Worm (Caenorhabditis elegans) whole organism, L4/young adult: Measurements from ENCODE around the gene dpy-28.
A peak's percentile ranks its signal among the peaks of the same experiment; 100 is the strongest.

Experiments used
- W03F9.2 ChIP-seq: fragments of 150-350 bp; optimal IDR thresholded peaks from 2 replicates; lab custom pipeline; 2014; ENCODE audit warnings: missing biosample characterization, missing genetic modification characterization
- dao-5 ChIP-seq: sonication (generic microtip); optimal IDR thresholded peaks from 2 replicates; lab custom pipeline; 2016; ENCODE audit warnings: missing genotype, missing genetic modification characterization, moderate library complexity, missing compliant biosample characterization
- him-1 ChIP-seq: sonication (generic microtip); optimal IDR thresholded peaks from 2 replicates; lab custom pipeline; 2016; ENCODE audit warnings: missing genotype, missing genetic modification reagents, missing genetic modification characterization, missing compliant biosample characterization

dpy-28 gene

DNA sequence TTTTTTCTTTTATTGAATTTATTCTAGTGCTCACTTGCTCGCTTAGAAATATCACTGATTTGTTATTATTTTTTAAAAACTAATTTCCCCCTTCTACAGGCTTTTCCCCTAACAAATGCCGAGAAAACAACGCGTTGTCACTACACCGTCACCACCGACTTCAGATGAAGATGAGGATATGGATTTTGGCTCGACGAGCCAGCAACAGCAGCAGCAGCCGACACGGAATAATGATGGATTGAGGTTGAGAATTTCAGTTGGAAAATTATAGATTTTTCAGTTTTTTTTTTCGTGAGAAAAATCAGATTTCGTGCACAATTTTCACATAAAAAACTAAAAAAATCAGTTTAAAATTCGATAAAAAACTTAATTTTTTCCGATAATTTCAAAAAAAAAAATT is at the start of gene dpy-28:
TSS of gene dpy-28 (plus strand) at position 100 of the 400 bp plus-strand sequence.
- TF ChIP-seq him-1 (tag; lab: Kevin White, UChicago) (no peak), W03F9.2 (tag; lab: Kevin White, UChicago) (no peak), dao-5 (tag; lab: Kevin White, UChicago) (no peak)

DNA sequence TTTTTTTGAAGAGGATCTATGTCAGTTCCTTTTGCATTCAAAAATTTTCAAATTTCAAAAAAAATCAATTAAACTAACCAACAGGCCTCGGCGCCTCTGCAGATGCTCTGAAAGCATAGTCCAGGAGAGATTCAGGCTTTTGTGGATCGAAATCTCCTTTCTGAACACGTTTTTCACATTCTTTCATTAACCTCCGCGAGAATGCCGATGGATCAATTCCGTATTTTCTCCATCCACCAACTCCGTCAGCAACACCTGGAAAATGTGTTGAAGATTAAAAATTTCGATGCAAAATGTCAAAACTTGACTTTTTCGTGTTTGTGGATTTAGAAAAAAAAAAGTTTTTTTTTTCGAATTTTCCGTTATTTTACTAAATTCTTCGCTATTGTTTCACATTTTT is 48.4 kb upstream of the dpy-28 start:
- TF ChIP-seq him-1 (tag; lab: Kevin White, UChicago): no peak
- TF ChIP-seq W03F9.2 (tag; lab: Kevin White, UChicago): no peak
- no peak for TF ChIP-seq dao-5 (tag; lab: Kevin White, UChicago)

DNA sequence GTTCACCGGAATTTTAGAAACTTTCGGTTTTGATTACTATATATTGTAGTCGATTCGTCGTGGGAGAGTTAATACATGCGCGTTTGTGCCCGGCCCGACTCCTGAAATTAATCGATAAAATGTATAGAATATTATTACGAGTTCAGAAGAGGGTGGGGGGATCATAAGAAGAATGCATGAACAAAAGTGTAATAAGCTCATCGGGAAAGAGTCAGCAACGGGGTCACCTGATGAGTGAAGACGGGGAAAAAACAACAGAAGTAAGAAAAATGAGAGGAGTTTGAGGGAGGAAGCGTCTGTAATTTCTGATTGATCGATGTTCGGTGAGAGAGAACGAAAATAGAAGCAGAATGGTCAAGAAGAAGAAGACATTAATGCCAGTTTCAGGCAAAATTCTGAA is 46.8 kb upstream of the dpy-28 start, which contains the start of gene W09D10.4:
TSS of gene W09D10.4 (minus strand) at position 101 of the 400 bp plus-strand sequence.
- TF ChIP-seq dao-5 (tag; lab: Kevin White, UChicago) (no peak), W03F9.2 (tag; lab: Kevin White, UChicago) (no peak), him-1 (tag; lab: Kevin White, UChicago) (no peak)

DNA sequence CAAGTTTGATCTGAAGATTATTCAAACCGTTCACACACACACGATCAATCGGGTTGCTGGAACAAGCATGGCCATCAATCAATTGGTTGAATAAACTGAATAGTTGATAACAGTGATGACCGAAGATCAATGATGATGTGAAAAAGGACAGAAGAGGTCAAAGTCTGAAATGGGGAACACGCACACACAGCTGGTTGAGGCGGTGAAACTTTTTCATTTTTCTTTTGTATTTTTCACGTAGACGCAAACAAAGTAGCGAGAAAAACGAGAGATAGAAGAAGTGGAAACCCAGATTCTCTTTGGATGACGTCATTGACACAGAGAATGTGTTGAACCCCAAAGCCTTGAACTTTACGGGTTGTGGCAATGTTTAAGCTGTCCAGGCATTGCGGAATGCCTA is 45.5 kb upstream of the dpy-28 start:
- no peak for TF ChIP-seq W03F9.2 (tag; lab: Kevin White, UChicago)
- TF ChIP-seq dao-5 (tag; lab: Kevin White, UChicago): no peak
- no peak for TF ChIP-seq him-1 (tag; lab: Kevin White, UChicago)

DNA sequence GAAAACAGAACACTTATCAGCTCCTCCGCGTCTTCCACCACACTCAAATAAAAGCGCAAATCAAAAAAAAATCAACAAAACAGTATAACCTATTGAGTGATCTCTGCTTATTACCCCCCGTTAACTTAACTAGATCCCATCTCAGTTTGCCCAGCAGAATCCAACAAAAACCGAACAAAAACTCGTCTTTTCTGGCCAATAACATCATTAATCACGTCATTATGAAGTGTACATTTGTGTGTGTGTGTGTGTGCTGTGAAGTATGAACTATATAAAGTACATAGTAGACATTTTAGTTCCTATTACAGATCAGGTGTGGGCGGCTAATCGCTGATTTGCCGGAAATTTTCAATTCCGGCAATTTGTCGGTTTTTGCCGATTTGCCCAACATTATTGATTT is 44.9 kb upstream of the dpy-28 start:
- no peak for TF ChIP-seq dao-5 (tag; lab: Kevin White, UChicago)
- TF ChIP-seq him-1 (tag; lab: Kevin White, UChicago): no peak
- no peak for TF ChIP-seq W03F9.2 (tag; lab: Kevin White, UChicago)

DNA sequence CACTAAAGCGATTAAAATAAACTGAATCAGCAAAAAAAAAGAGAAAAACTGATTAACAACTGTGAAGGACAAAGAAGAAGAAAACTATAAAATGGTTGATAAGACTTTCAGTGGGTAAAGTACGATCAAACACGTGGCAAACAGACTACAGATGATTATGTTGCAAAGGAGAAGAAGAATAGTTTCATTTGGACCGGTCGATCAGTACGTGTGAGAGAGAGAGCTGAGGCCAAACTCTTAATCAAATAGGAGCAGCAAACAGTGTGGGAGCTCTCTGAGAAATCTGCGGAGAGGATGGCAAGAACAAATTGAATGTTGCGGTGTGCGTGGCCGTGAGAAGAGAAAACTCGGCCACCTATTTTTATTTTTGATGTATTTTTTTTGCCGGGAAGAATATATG is 43.9 kb upstream of the dpy-28 start:
- no peak for TF ChIP-seq W03F9.2 (tag; lab: Kevin White, UChicago)
- TF ChIP-seq dao-5 (tag; lab: Kevin White, UChicago): no peak
- TF ChIP-seq him-1 (tag; lab: Kevin White, UChicago): no peak

DNA sequence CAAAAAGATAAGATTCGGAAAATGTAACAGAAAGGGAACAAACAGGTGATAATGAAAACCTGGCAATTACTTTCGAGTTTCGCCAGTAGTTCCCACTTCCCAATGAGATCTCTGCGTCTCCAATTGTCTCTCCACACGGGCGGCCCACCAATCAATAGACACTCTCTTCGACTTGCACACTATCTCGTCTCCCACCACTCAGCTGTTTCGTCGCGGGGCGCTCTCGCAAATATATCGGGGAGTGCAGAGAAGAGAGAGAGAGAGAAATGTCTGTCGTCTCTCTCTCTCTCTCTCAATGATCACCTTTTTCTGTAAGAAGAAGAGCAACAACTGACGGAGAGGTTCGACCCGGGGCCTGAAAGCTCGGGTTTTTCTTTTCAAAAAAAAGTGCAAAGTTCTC is 42.8 kb upstream of the dpy-28 start:
- TF ChIP-seq W03F9.2 (tag; lab: Kevin White, UChicago): peak; percentile 17
- peak; percentile 20 for TF ChIP-seq him-1 (tag; lab: Kevin White, UChicago)
- TF ChIP-seq dao-5 (tag; lab: Kevin White, UChicago): no peak

DNA sequence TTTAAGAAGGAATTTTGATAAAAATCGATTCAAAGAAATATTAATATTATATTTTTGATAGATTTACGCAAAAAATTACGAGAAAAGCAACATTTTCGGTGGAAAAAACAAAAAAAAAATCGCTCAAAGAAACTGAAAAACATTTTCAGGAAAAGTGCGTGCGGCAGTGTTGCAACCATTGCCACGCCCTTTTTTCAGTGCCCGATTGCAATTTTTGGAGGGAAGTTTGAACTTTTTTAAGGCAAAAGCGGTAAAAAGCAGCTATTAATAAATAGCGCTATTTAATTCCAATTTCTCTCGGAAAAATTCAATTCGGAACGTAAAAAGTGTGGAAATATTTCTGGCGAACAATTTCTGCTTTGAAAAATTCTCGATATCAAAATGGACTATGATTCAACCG is 41.9 kb upstream of the dpy-28 start:
- TF ChIP-seq dao-5 (tag; lab: Kevin White, UChicago) (no peak), him-1 (tag; lab: Kevin White, UChicago) (no peak), W03F9.2 (tag; lab: Kevin White, UChicago) (no peak)

DNA sequence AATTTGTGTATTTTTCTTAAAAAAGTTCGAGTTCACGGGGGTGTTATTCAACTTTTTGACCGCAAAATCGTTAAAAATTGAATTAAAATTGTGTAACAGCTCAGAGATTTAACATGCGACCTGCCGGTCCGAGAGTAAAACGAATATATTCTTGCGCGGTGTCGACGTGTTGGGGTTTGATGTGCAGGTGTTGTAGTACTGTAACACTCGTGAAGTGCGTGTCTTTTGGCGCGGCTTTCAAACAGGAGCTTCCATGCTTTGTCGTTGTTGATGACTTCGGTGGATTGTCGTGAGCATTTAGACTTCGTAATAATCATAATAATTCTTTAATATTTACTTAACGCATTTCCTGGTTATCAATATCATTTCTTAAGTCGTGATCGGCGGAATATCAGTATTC is 32.4 kb upstream of the dpy-28 start, which contains the start of gene tat-3:
TSS of gene tat-3 (minus strand) at position 196 of the 400 bp plus-strand sequence.
- no peak for TF ChIP-seq him-1 (tag; lab: Kevin White, UChicago)

DNA sequence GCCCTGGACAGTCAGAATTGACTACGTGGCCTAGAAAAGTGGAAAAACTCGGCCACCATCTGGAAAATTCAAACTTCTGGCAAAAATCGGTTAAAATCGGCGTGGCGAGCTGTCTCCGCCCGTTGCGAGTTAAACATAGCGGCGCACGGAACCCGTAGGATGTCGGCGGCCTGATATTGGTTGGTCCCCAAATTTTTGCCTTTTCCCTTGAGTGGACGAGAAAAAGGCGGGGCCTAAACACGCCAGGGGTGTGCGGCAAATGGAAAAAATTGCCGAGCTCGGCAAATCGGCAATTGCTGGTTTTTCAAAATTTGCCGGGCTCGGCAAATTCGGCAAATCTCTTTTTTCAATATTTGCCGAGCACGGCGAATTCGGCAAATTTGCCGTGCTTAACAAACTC is 29.6 kb upstream of the dpy-28 start:
- no peak for TF ChIP-seq dao-5 (tag; lab: Kevin White, UChicago)
- TF ChIP-seq W03F9.2 (tag; lab: Kevin White, UChicago): no peak
- no peak for TF ChIP-seq him-1 (tag; lab: Kevin White, UChicago)

DNA sequence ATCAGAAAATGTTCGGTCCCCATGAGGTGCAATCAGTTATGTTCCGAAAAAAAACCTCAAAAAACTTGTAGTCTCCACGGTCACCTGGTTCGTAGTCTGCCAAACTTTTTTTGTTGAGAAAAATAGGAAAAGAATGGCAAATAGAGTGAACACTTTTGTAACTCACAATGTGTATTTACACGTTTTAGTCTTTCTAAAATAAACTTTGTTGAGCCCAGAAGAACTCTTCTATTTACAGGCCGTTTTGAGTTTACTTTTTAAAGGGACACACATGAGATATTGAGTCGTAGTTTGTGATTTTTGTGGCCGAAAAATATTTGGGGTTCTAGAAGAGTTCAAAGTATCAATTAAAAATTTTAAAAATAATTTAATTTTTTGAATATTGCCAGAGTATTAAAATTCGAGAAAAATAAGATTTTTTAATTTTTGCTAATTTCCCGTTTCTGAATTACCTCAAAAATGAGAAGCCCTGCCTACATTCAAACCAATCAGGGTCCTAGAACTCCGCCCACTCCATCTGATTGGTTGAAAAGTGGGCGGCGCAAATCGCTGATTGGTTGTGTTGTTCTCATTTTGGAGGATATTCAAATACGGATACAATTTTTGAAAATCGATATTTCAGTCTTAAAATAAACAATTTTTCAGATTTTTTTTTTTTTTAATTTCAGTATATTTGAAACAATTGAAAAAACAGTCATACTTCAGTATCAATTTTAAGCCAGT is 28.3 kb upstream of the dpy-28 start:
- no peak for TF ChIP-seq dao-5 (tag; lab: Kevin White, UChicago)
- TF ChIP-seq W03F9.2 (tag; lab: Kevin White, UChicago): no peak
- TF ChIP-seq him-1 (tag; lab: Kevin White, UChicago): no peak

DNA sequence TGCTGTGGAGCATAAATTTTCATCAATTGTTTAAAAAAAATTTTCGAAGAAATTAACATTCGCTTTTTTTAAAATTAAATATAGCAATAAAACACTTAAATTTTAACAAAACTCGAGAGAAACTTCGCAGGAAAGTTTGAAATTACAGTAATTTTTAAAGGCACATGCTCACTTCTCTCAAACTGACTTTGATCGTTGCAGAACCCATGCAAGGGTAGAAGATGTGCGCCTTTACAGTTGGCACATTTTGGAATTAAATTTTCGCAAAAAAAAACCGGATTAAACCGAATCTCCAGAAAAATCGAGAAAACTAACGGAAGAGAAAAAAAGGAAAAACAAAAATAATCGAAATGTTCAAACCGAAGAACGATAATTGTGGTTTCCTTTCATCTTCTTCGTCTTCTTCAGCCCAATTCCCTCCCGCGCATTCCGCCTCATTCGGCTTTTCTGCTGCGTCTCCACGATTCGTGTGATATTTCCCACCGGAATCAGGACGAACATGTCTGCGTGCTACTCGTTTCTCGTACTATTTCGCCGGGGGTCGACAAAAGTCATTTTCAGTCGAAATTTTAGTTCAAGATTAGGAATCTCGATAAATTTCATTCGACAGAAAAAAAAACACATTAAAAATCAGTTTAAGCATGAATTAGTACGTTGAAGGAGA is 26.5 kb upstream of the dpy-28 start:
- TF ChIP-seq dao-5 (tag; lab: Kevin White, UChicago) (no peak), him-1 (tag; lab: Kevin White, UChicago) (no peak), W03F9.2 (tag; lab: Kevin White, UChicago) (no peak)

DNA sequence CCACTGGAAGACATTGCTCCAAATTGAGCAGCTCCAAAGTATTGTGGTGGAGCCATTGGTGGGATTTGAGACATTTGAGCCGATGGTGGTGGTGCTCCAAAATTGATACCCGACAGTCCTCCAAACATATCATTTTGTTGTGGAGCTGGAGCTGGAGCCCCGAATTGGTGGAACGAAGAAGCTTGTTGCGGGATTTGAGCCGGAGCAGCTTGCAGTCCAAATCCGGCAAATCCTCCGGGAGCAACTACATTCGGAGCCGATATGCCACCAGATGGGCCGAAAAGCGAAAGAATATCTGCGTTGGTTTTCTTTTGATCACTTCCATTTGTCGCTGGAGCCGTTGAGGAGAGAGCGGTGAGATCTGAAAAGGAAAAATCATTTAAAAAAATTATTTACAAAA is 24.9 kb upstream of the dpy-28 start:
- no peak for TF ChIP-seq W03F9.2 (tag; lab: Kevin White, UChicago)
- no peak for TF ChIP-seq dao-5 (tag; lab: Kevin White, UChicago)
- TF ChIP-seq him-1 (tag; lab: Kevin White, UChicago): no peak

DNA sequence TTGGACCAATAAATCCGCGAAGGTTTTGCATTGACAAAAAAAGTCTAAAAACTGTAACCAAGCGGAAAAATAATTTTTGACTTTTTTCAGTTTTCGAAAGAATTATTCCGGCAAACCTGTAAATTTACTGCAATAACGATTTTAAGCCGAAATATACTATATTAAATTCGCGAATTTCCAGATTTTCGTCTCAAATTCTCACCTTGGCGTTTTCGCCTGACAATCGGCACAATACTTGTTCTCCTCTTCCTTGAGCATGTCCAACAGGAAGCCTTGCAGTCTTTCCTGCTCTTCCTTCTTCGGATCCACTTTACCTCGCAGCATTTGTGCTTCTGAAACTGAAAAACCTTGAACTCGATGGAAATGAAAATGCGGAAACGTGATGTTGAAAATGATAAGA is 23.5 kb upstream of the dpy-28 start, which contains the start of gene smap-1:
TSS of gene smap-1 (minus strand) at position 338 of the 400 bp plus-strand sequence.
- no peak for TF ChIP-seq dao-5 (tag; lab: Kevin White, UChicago)
- TF ChIP-seq W03F9.2 (tag; lab: Kevin White, UChicago): no peak
- no peak for TF ChIP-seq him-1 (tag; lab: Kevin White, UChicago)
